Worm (Caenorhabditis elegans): ENCODE measurements around the gene mppb-1.

DNA sequence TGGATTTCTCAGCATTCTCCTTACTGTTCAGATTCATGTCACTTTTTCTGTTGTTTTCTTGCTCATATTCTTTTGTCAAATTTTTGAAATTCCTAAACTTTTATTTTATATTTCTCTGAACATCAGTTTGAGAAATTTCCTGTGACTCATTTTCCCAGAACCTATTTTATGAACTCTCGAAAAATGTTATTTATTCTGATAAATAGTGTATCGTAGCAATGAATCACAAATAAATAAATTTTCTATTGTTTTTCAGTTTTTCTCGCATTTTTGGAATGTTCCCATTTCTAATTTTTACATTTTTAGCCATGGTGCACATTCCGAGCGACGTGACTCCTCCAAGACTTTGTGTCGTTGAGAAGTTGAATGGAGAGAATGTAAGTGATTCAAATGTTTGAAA is 44.3 kb downstream of the mppb-1 start, which contains the start of gene nrfl-1:
- TF ChIP-seq nfya-1 (tag; optimal IDR thresholded peaks at IDR 0.05; ENCODE audit: insufficient read depth) (no peak), lsy-12 (tag; optimal IDR thresholded peaks at IDR 0.05) (no peak), zag-1 (tag; optimal IDR thresholded peaks at IDR 0.05) (no peak), fos-1 (tag; optimal IDR thresholded peaks at IDR 0.05) (no peak), jun-1 (tag; optimal IDR thresholded peaks at IDR 0.05) (no peak), aly-2 (tag; optimal IDR thresholded peaks at IDR 0.05) (no peak), elt-3 (tag; optimal IDR thresholded peaks at IDR 0.05) (no peak), nhr-28 (tag; optimal IDR thresholded peaks at IDR 0.05) (no peak), egl-5 (tag; optimal IDR thresholded peaks at IDR 0.05) (no peak), pha-4 (tag; optimal IDR thresholded peaks at IDR 0.05) (no peak)
